Fruit fly (Drosophila melanogaster) whole organism, embryonic: ENCODE data around the gene SMC3.
A peak's percentile ranks its signal among the peaks of the same experiment; 100 is the strongest.

Experiments
- Adf1 ChIP-seq: fragments of 200-800 bp; sonication (Bioruptor generic); IDR thresholded peaks from 2 replicates; pipeline ENCODE4 v1.3.6; 2022; ENCODE audit warnings: missing biosample characterization, missing genetic modification characterization
- Antp ChIP-seq: fragments of 200-800 bp; sonication (Bioruptor generic); optimal IDR thresholded peaks from 3 replicates; lab custom pipeline; 2016; ENCODE audit warnings: missing biosample characterization, missing genetic modification characterization
- Bgb ChIP-seq: fragments of 200-800 bp; sonication (Bioruptor generic); IDR thresholded peaks from 2 replicates; pipeline ENCODE4 v1.3.6; 2022; ENCODE audit warnings: missing biosample characterization, missing genetic modification characterization; ENCODE audit not compliant: partially characterized antibody
- CG12769 ChIP-seq: fragments of 200-800 bp; sonication (Bioruptor generic); optimal IDR thresholded peaks from 2 replicates; lab custom pipeline; 2019; ENCODE audit warnings: missing biosample characterization, mild to moderate bottlenecking, missing genetic modification characterization, moderate library complexity
- CG13894 ChIP-seq: fragments of 200-800 bp; sonication (Bioruptor generic); optimal IDR thresholded peaks from 3 replicates; lab custom pipeline; 2018; ENCODE audit warnings: missing biosample characterization, mild to moderate bottlenecking, missing genetic modification characterization, moderate library complexity
- CG17186 ChIP-seq: fragments of 200-800 bp; sonication (Bioruptor generic); optimal IDR thresholded peaks from 3 replicates; lab custom pipeline; 2017; ENCODE audit warnings: missing biosample characterization, missing genetic modification reagents, missing genetic modification characterization
- CG17568 ChIP-seq: fragments of 200-800 bp; sonication (Bioruptor generic); optimal IDR thresholded peaks from 2 replicates; lab custom pipeline; 2018; ENCODE audit warnings: missing biosample characterization, mild to moderate bottlenecking, missing genetic modification characterization, moderate library complexity
- CG17802 ChIP-seq: fragments of 200-800 bp; sonication (Bioruptor generic); optimal IDR thresholded peaks from 2 replicates; lab custom pipeline; 2018; ENCODE audit warnings: missing biosample characterization, mild to moderate bottlenecking, missing genetic modification characterization, moderate library complexity
- CG2202 ChIP-seq: fragments of 200-800 bp; sonication (Bioruptor generic); optimal IDR thresholded peaks from 2 replicates; lab custom pipeline; 2018; ENCODE audit warnings: missing biosample characterization, mild to moderate bottlenecking, missing genetic modification characterization
- CG31365 ChIP-seq: fragments of 200-800 bp; sonication (Bioruptor generic); optimal IDR thresholded peaks from 2 replicates; lab custom pipeline; 2018; ENCODE audit warnings: missing biosample characterization, mild to moderate bottlenecking, missing genetic modification characterization
- CG3995 ChIP-seq: fragments of 200-800 bp; sonication (Bioruptor generic); optimal IDR thresholded peaks from 3 replicates; lab custom pipeline; 2016; ENCODE audit warnings: missing biosample characterization, missing genetic modification characterization
- CG6175 ChIP-seq: fragments of 200-800 bp; sonication (Bioruptor generic); IDR thresholded peaks from 3 replicates; pipeline ENCODE4 v1.3.6; 2022; ENCODE audit warnings: missing biosample characterization, missing genetic modification characterization
- CG6765 ChIP-seq: fragments of 200-800 bp; sonication (Bioruptor generic); optimal IDR thresholded peaks from 3 replicates; lab custom pipeline; 2017; ENCODE audit warnings: missing biosample characterization, mild to moderate bottlenecking, missing genetic modification characterization
- CG7271 ChIP-seq: fragments of 200-800 bp; sonication (Bioruptor generic); optimal IDR thresholded peaks from 2 replicates; lab custom pipeline; 2018; ENCODE audit warnings: missing biosample characterization, mild to moderate bottlenecking, missing genetic modification characterization, moderate library complexity
- CrebB ChIP-seq: fragments of 200-800 bp; sonication (Bioruptor generic); optimal IDR thresholded peaks from 3 replicates; lab custom pipeline; 2018; ENCODE audit warnings: missing biosample characterization, mild to moderate bottlenecking, missing genetic modification characterization
- D ChIP-seq, 2 experiments: fragments of 200-800 bp in 1 of 2; fragments of >200 bp in 1 of 2; sonication (Bioruptor generic) in 1 of 2; optimal IDR thresholded peaks; 2 replicates in 1 of 2; 3 replicates in 1 of 2; lab custom pipeline; 2017; ENCODE audit warnings: mild to moderate bottlenecking in 1 of 2, missing biosample characterization in 1 of 2, missing genetic modification characterization in 1 of 2, missing genetic modification reagents in 1 of 2
- Dbx ChIP-seq: fragments of 200-800 bp; sonication (Bioruptor generic); IDR thresholded peaks from 3 replicates; pipeline ENCODE4 v1.3.6; 2022; ENCODE audit warnings: missing biosample characterization, missing genetic modification characterization
- Drgx ChIP-seq: fragments of 200-800 bp; sonication (Bioruptor generic); IDR thresholded peaks from 2 replicates; pipeline ENCODE4 v1.3.6; 2022; ENCODE audit warnings: missing biosample characterization, missing genetic modification characterization
- GATAe ChIP-seq: fragments of 200-800 bp; sonication (Bioruptor generic); conservative IDR thresholded peaks from 2 replicates; pipeline ENCODE4 v1.3.6; 2022; ENCODE audit warnings: missing biosample characterization, missing genetic modification characterization
- Hmr ChIP-seq: fragments of 200-800 bp; sonication (Bioruptor generic); optimal IDR thresholded peaks from 3 replicates; lab custom pipeline; 2017; ENCODE audit warnings: mild to moderate bottlenecking, missing biosample characterization, missing genetic modification reagents, missing genetic modification characterization
- MBD-R2 ChIP-seq: fragments of 200-800 bp; sonication (Bioruptor generic); IDR thresholded peaks from 2 replicates; pipeline ENCODE4 v1.3.6; 2022; ENCODE audit warnings: missing biosample characterization, missing genetic modification characterization
- Max ChIP-seq: fragments of 200-800 bp; sonication (Bioruptor generic); optimal IDR thresholded peaks from 2 replicates; lab custom pipeline; 2016; ENCODE audit warnings: missing biosample characterization, mild to moderate bottlenecking, missing genetic modification characterization
- Med ChIP-seq: fragments of 200-800 bp; sonication (Bioruptor generic); peaks from one replicate; lab custom pipeline; 2016; ENCODE audit warnings: missing biosample characterization, missing genetic modification characterization, mild to moderate bottlenecking, inconsistent platforms, moderate library complexity
- Oli ChIP-seq: fragments of 200-800 bp; sonication (Bioruptor generic); optimal IDR thresholded peaks from 2 replicates; lab custom pipeline; 2018; ENCODE audit warnings: missing biosample characterization, mild to moderate bottlenecking, missing genetic modification characterization, moderate library complexity
- Opbp ChIP-seq: fragments of 200-800 bp; sonication (Bioruptor generic); IDR thresholded peaks from 3 replicates; pipeline ENCODE4 v1.3.6; 2022; ENCODE audit warnings: missing biosample characterization, missing genetic modification characterization; ENCODE audit not compliant: partially characterized antibody
- Stat92E ChIP-seq, 3 experiments: fragments of >200 bp in 2 of 3; fragments of 200-800 bp in 1 of 3; sonication (Bioruptor generic) in 1 of 3; optimal IDR thresholded peaks; 2 replicates each; lab custom pipeline; 2017 to 2019; ENCODE audit warnings: missing biosample characterization in 3 of 3, missing genetic modification characterization in 3 of 3, mild to moderate bottlenecking in 1 of 3, moderate library complexity in 1 of 3
- YL-1 ChIP-seq: fragments of 200-800 bp; sonication (Bioruptor generic); optimal IDR thresholded peaks from 3 replicates; lab custom pipeline; 2017; ENCODE audit warnings: missing biosample characterization, mild to moderate bottlenecking, missing genetic modification characterization
- bbx ChIP-seq: fragments of 200-800 bp; sonication (Bioruptor generic); IDR thresholded peaks from 2 replicates; pipeline ENCODE4 v1.3.6; 2022; ENCODE audit warnings: missing biosample characterization, missing genetic modification characterization; ENCODE audit not compliant: partially characterized antibody
- cg ChIP-seq: fragments of 200-800 bp; sonication (Bioruptor generic); optimal IDR thresholded peaks from 3 replicates; lab custom pipeline; 2019; ENCODE audit warnings: missing biosample characterization, mild to moderate bottlenecking, missing genetic modification characterization, moderate library complexity
- chinmo ChIP-seq: fragments of 200-800 bp; sonication (Bioruptor generic); IDR thresholded peaks from 4 replicates; pipeline ENCODE4 v1.3.6; 2022; ENCODE audit warnings: missing biosample characterization, missing genetic modification characterization; ENCODE audit not compliant: partially characterized antibody
- crp ChIP-seq, 2 experiments: fragments of 200-800 bp; sonication (Bioruptor generic); optimal IDR thresholded peaks; 2 replicates in 1 of 2; 3 replicates in 1 of 2; lab custom pipeline; 2017; ENCODE audit warnings: missing biosample characterization in 2 of 2, missing genetic modification characterization in 2 of 2, mild to moderate bottlenecking in 1 of 2, moderate library complexity in 1 of 2
- disco-r ChIP-seq: fragments of 200-800 bp; sonication (Bioruptor generic); optimal IDR thresholded peaks from 2 replicates; lab custom pipeline; 2016; ENCODE audit warnings: missing biosample characterization, missing genetic modification characterization
- fru ChIP-seq: fragments of >200 bp; optimal IDR thresholded peaks from 2 replicates; lab custom pipeline; 2017
- gcm ChIP-seq: fragments of 200-800 bp; sonication (Bioruptor generic); optimal IDR thresholded peaks from 2 replicates; lab custom pipeline; 2019; ENCODE audit warnings: missing biosample characterization, mild to moderate bottlenecking, missing genetic modification characterization, moderate library complexity
- gcm2 ChIP-seq: fragments of 200-800 bp; sonication (Bioruptor generic); optimal IDR thresholded peaks from 2 replicates; lab custom pipeline; 2016; ENCODE audit warnings: missing biosample characterization, missing genetic modification characterization
- ham ChIP-seq: fragments of 200-800 bp; sonication (Bioruptor generic); IDR thresholded peaks from 2 replicates; pipeline ENCODE4 v1.3.6; 2022; ENCODE audit warnings: missing biosample characterization, missing genetic modification characterization
- her ChIP-seq: fragments of 200-800 bp; sonication (Bioruptor generic); optimal IDR thresholded peaks from 2 replicates; lab custom pipeline; 2016; ENCODE audit warnings: missing biosample characterization, missing genetic modification characterization
- hkb ChIP-seq, 2 experiments: fragments of 200-800 bp in 1 of 2; fragments of >200 bp in 1 of 2; sonication (Bioruptor generic) in 1 of 2; IDR thresholded peaks in 1 of 2; optimal IDR thresholded peaks in 1 of 2; 2 replicates each; pipeline versions ENCODE4 v1.3.6 to Lab custom; 2017 to 2022; ENCODE audit warnings: missing biosample characterization in 1 of 2, missing genetic modification characterization in 1 of 2
- knrl ChIP-seq: fragments of 200-800 bp; sonication (Bioruptor generic); IDR thresholded peaks from 3 replicates; pipeline ENCODE4 v1.3.6; 2022; ENCODE audit warnings: missing biosample characterization, missing genetic modification characterization; ENCODE audit not compliant: partially characterized antibody
- lmd ChIP-seq: fragments of 200-800 bp; sonication (Bioruptor generic); IDR thresholded peaks from 2 replicates; pipeline ENCODE4 v1.3.6; 2022; ENCODE audit warnings: missing biosample characterization, missing genetic modification characterization
- nom ChIP-seq: fragments of 200-800 bp; sonication (Bioruptor generic); optimal IDR thresholded peaks from 2 replicates; lab custom pipeline; 2017; ENCODE audit warnings: missing biosample characterization, missing genetic modification characterization, mild to moderate bottlenecking, moderate library complexity, missing genetic modification reagents
- pho ChIP-seq: fragments of 200-800 bp; sonication (Bioruptor generic); optimal IDR thresholded peaks from 2 replicates; lab custom pipeline; 2016; ENCODE audit warnings: missing biosample characterization, missing genetic modification characterization
- pnt ChIP-seq: fragments of 200-800 bp; sonication (Bioruptor generic); optimal IDR thresholded peaks from 3 replicates; lab custom pipeline; 2016; ENCODE audit warnings: missing biosample characterization, missing genetic modification characterization
- rib ChIP-seq: fragments of 200-800 bp; sonication (Bioruptor generic); IDR thresholded peaks from 2 replicates; pipeline ENCODE4 v1.3.6; 2022; ENCODE audit warnings: missing biosample characterization, missing genetic modification characterization
- sna ChIP-seq: fragments of 200-800 bp; sonication (Bioruptor generic); IDR thresholded peaks from 2 replicates; pipeline ENCODE4 v1.3.6; 2022; ENCODE audit warnings: missing biosample characterization, missing genetic modification characterization; ENCODE audit not compliant: partially characterized antibody
- sr ChIP-seq: fragments of 200-800 bp; sonication (Bioruptor generic); IDR thresholded peaks from 3 replicates; pipeline ENCODE4 v1.3.6; 2022; ENCODE audit warnings: missing biosample characterization, missing genetic modification characterization
- vfl ChIP-seq: fragments of 200-800 bp; sonication (Bioruptor generic); optimal IDR thresholded peaks from 2 replicates; lab custom pipeline; 2016; ENCODE audit warnings: missing biosample characterization, missing genetic modification characterization
- vvl ChIP-seq: fragments of 200-800 bp; sonication (Bioruptor generic); IDR thresholded peaks from 2 replicates; pipeline ENCODE4 v1.3.6; 2022; ENCODE audit warnings: missing biosample characterization, missing genetic modification characterization
- wek ChIP-seq: fragments of 200-800 bp; sonication (Bioruptor generic); optimal IDR thresholded peaks from 3 replicates; lab custom pipeline; 2018; ENCODE audit warnings: missing biosample characterization, mild to moderate bottlenecking, missing genetic modification characterization, moderate library complexity

Gene SMC3

DNA sequence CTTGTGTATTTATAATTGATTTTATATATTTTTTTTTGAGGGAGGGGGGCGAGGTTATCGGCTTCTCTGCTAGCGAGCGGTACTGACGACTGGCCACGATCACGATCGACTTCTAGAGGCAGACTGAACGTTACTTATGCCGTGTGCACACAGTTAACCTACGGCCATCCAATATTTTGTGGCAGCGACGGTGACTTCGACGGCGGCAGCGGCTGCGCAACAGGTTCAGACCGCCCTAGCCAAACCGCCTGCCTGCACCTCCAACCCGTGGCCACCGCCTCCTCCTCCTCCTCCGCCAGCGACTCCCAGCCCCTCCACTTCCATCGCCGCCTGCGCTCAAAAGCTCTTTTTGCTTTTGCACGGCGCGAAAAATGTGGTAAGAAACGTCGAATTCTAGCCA lies 28.2 kb upstream of the SMC3 start, which contains the start of gene CG9782 (continued):
- TF ChIP-seq Adf1 (GFP tag; lab: Robert Waterston, UW) (peak; percentile 81), CG31365 (no peak), Oli (tag; lab: Kevin White, UChicago) (no peak), sr (GFP tag; lab: Robert Waterston, UW) (peak; percentile 72), pho (no peak), pnt (GFP tag; lab: Kevin White, UChicago) (no peak), Drgx (no peak), lmd (GFP tag; lab: Robert Waterston, UW) (no peak), YL-1 (GFP tag; lab: Kevin White, UChicago) (no peak), CG17186 (GFP tag; lab: Kevin White, UChicago) (no peak), CG12769 (tag; lab: Kevin White, UChicago) (peak; percentile 80), fru (lab: Kevin White, UChicago) (no peak), CG17802 (no peak), CG17568 (GFP tag; lab: Kevin White, UChicago) (no peak), rib (GFP tag; lab: Robert Waterston, UW) (no peak), Dbx (GFP tag; lab: Robert Waterston, UW) (0 out of 3 replicates have a peak, but pooled peaks have one; percentile 16), Med (GFP tag; lab: Kevin White, UChicago) (peak; percentile 13), nom (no peak), CG2202 (tag; lab: Kevin White, UChicago) (no peak), wek (GFP tag; lab: Kevin White, UChicago) (no peak), CG6765 (GFP tag; lab: Kevin White, UChicago) (no peak), CG6175 (GFP tag; lab: Robert Waterston, UW) (peak; percentile 91), her (GFP tag; lab: Kevin White, UChicago) (no peak), Antp (GFP tag; lab: Kevin White, UChicago) (no peak), Stat92E (GFP tag; optimal IDR thresholded peaks at IDR 0.05; lab: Kevin White, UChicago) (no peak), D (optimal IDR thresholded peaks at IDR 0.05; lab: Kevin White, UChicago) (no peak), D (GFP tag; optimal IDR thresholded peaks at IDR 0.05; lab: Kevin White, UChicago) (no peak), gcm (GFP tag; lab: Kevin White, UChicago) (no peak), knrl (GFP tag; lab: Robert Waterston, UW) (no peak), Bgb (GFP tag; lab: Robert Waterston, UW) (0 out of 2 replicates have a peak, but pooled peaks have one; percentile 36), vvl (GFP tag; lab: Robert Waterston, UW) (no peak; the same call in 1 of the 2 replicates), vfl (GFP tag; lab: Kevin White, UChicago) (no peak), sna (no peak), cg (GFP tag; lab: Kevin White, UChicago) (no peak), CG3995 (GFP tag; lab: Kevin White, UChicago) (no peak), bbx (GFP tag; lab: Robert Waterston, UW) (peak; percentile 17; the same call in 1 of the 2 replicates), disco-r (GFP tag; lab: Kevin White, UChicago) (no peak), Max (GFP tag; lab: Kevin White, UChicago) (no peak), CG7271 (tag; lab: Kevin White, UChicago) (no peak), chinmo (GFP tag; lab: Robert Waterston, UW) (peak; percentile 92), crp (GFP tag; optimal IDR thresholded peaks at IDR 0.05; lab: Kevin White, UChicago) (no peak), hkb (optimal IDR thresholded peaks at IDR 0.05; lab: Kevin White, UChicago) (no peak), hkb (GFP tag; IDR thresholded peaks at IDR 0.05; lab: Robert Waterston, UW) (no peak), MBD-R2 (0 out of 2 replicates have a peak, but pooled peaks have one; percentile 10), Opbp (GFP tag; lab: Robert Waterston, UW) (peak; percentile 47; the same call in 1 of the 3 replicates), Hmr (no peak), ham (GFP tag; lab: Robert Waterston, UW) (no peak), GATAe (GFP tag; lab: Robert Waterston, UW) (no peak), gcm2 (GFP tag; lab: Kevin White, UChicago) (no peak), CG13894 (tag; lab: Kevin White, UChicago) (peak; percentile 44), CrebB (tag; lab: Kevin White, UChicago) (no peak)
